Worm (Caenorhabditis elegans): ENCODE results near the gene stip-1.

stip-1 gene

DNA sequence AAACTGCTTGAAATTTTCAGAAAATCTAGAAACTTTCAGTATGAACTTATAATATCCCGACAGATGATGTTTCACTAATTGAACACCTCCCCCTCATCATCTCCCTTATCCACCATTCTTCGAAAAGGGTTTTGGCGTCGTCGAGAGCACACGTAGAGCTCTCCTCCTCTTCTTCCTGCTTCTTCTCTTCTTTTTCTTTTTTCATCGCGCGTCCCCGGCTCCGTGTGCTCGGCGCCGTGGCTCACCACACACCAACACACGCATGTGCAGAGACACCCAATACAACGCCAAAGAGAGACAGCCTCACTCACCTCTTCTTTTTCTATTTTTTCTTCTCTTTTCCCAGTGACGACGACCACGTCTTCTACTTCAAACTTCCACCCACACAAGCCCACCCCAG, 29.7 kb upstream of the stip-1 start:
- TF ChIP-seq lsy-2 (tag; optimal IDR thresholded peaks at IDR 0.05): no peak
- peak; percentile 28 for TF ChIP-seq C34F6.9 (tag; optimal IDR thresholded peaks at IDR 0.05)
- no peak for TF ChIP-seq skn-1 (tag; optimal IDR thresholded peaks at IDR 0.05)
- peak; percentile 27 for TF ChIP-seq unc-55 (GFP tag; optimal IDR thresholded peaks at IDR 0.05)

DNA sequence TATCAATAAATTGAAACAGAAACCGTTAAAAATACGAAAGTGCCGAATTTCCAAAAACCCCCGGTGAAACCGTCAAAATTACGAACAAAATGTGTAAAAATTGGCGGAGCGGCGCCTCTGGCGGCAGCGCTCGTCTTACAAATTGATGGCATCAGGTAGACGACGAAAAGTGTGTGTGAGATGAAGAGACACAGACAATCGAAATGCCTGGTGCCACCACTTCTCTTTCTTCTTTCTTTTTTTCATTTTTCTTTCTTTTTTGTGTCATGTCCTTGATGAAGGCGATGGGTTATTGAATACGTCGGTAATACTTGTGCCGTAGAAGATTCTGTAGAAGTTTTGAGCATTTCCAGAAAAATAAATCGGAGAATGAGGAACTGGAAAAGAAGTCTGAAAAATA, 28.1 kb upstream of the stip-1 start:
- TF ChIP-seq sma-3 (GFP tag; optimal IDR thresholded peaks at IDR 0.05) (no peak), lsy-2 (tag; optimal IDR thresholded peaks at IDR 0.05) (peak in 1 of 2 experiments; percentile 17)

DNA sequence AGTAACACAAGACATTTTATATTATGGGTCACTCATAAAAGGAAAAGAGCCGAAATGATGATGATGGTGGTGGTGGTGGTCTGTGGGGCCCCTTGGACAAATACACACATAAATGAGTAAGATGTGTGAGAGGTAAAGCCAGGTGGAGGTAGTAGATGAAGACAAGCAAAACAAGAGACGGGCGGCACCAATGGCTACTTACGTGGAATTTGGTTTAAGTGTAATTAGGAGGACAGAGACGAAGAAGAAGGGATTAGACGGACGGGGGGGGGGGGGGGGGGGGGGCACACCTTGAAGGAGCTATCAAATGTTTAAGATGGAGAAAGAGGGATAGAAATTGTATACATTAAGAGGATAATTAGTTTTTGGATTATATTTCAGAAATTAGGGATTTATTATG, 25.0 kb upstream of the stip-1 start:
- TF ChIP-seq nhr-21 (tag; optimal IDR thresholded peaks at IDR 0.05) (no peak), nhr-129 (tag; optimal IDR thresholded peaks at IDR 0.05) (no peak), sma-9 (GFP tag; optimal IDR thresholded peaks at IDR 0.05) (no peak), sma-9 (tag; optimal IDR thresholded peaks at IDR 0.05) (no peak), nhr-23 (tag; optimal IDR thresholded peaks at IDR 0.05) (no peak), C34F6.9 (tag; optimal IDR thresholded peaks at IDR 0.05) (no peak)

DNA sequence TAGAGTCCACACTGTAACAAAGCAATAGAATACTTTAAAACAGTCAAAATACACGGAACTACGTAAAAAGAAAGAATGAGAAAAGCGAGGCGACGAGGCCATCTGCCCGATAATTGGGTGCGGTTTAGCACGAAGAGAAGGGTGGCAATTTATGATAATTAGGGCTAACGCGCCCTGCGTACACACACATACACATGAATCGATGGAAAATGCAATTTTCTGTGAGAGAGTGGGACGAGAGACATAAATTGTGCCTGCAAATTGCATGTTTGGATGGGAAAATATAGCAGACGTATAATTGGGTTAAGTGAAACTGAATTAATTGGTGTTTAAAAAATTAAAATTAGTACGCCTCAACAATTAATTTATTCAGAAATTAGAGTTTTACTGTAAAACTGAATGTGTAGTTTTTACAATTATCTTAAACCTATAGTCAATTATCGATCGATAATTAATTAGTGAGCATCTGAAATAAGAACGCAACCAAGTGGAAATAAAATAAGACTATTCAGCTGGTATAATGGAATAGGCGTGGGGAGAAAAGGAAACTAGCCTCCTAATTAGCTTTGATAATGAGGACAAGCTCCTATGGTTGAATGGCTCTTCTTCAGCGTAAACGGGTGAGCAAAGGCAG, 23.8 kb upstream of the stip-1 start:
- no peak for TF ChIP-seq peb-1 (tag; optimal IDR thresholded peaks at IDR 0.05)
- TF ChIP-seq nhr-21 (tag; optimal IDR thresholded peaks at IDR 0.05): no peak
- no peak for TF ChIP-seq crh-2 (tag; optimal IDR thresholded peaks at IDR 0.05)
- TF ChIP-seq ZK546.5 (tag; optimal IDR thresholded peaks at IDR 0.05): no peak
- no peak for TF ChIP-seq alr-1 (tag; optimal IDR thresholded peaks at IDR 0.05)
- no peak for TF ChIP-seq mdl-1 (tag; optimal IDR thresholded peaks at IDR 0.05)
- TF ChIP-seq nhr-237 (tag; optimal IDR thresholded peaks at IDR 0.05): no peak
- no peak for TF ChIP-seq nhr-129 (tag; optimal IDR thresholded peaks at IDR 0.05)
- TF ChIP-seq lin-13 (GFP tag; optimal IDR thresholded peaks at IDR 0.05): no peak
- TF ChIP-seq gmeb-1 (tag; optimal IDR thresholded peaks at IDR 0.05): no peak
- TF ChIP-seq ceh-82 (tag; optimal IDR thresholded peaks at IDR 0.05): no peak
- no peak for TF ChIP-seq lin-11 (tag; optimal IDR thresholded peaks at IDR 0.05)
- no peak for TF ChIP-seq sma-3 (GFP tag; optimal IDR thresholded peaks at IDR 0.05)
- no peak for TF ChIP-seq nhr-12 (tag; optimal IDR thresholded peaks at IDR 0.05)
- TF ChIP-seq F13H6.1 (tag; optimal IDR thresholded peaks at IDR 0.05): no peak
- peak; percentile 32 for TF ChIP-seq C34F6.9 (tag; optimal IDR thresholded peaks at IDR 0.05)
- TF ChIP-seq zag-1 (tag; optimal IDR thresholded peaks at IDR 0.05): no peak
- TF ChIP-seq nhr-25 (tag; optimal IDR thresholded peaks at IDR 0.05): peak; percentile 60
- TF ChIP-seq R02D3.7 (tag; optimal IDR thresholded peaks at IDR 0.05): no peak
- no peak for TF ChIP-seq nhr-6 (tag; optimal IDR thresholded peaks at IDR 0.05)
- no peak for TF ChIP-seq aly-2 (tag; optimal IDR thresholded peaks at IDR 0.05)
- TF ChIP-seq snpc-4 (tag; optimal IDR thresholded peaks at IDR 0.05): no peak
- TF ChIP-seq sem-4 (tag; optimal IDR thresholded peaks at IDR 0.05): peak; percentile 58
- TF ChIP-seq lin-39 (tag; optimal IDR thresholded peaks at IDR 0.05): no peak
- no peak for TF ChIP-seq ztf-4 (tag; optimal IDR thresholded peaks at IDR 0.05)
- TF ChIP-seq lsy-2 (tag; optimal IDR thresholded peaks at IDR 0.05): peak in 1 of 2 experiments; percentile 5
- TF ChIP-seq blmp-1 (tag; optimal IDR thresholded peaks at IDR 0.05; ENCODE audit: insufficient read depth): no peak
- no peak for TF ChIP-seq nhr-10 (tag; optimal IDR thresholded peaks at IDR 0.05)
- no peak for TF ChIP-seq nhr-11 (tag; optimal IDR thresholded peaks at IDR 0.05)
- TF ChIP-seq dmd-4 (tag; optimal IDR thresholded peaks at IDR 0.05): no peak
- TF ChIP-seq fos-1 (tag; optimal IDR thresholded peaks at IDR 0.05): no peak
- TF ChIP-seq skn-1 (tag; optimal IDR thresholded peaks at IDR 0.05): no peak

DNA sequence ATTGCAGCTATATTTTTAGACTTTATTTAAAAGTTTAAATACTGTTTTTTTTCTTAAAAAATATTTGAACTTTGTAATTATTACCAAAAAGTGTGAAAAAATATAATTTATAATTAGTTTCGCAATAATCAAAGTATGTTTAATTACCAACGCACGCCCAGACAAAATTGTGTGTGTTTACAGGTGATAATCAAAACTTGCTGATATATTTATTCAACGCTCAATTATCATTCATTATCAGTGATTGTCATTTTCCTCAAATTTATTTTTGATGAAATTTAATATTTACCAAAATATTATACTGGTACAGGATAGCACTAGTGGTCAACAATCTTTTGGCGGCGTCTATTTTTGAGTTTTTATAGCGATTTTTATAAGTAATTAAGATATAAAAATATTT, 23.2 kb upstream of the stip-1 start:
- TF ChIP-seq fos-1 (tag; optimal IDR thresholded peaks at IDR 0.05): peak; percentile 14
- TF ChIP-seq skn-1 (tag; optimal IDR thresholded peaks at IDR 0.05): peak; percentile 11
- TF ChIP-seq nhr-23 (tag; optimal IDR thresholded peaks at IDR 0.05): no peak

Data from whole organism, L2 larva.